Worm (Caenorhabditis elegans) whole organism, midembryonic: ENCODE results near the gene pmp-4.

Experiments used
- T22C8.4 ChIP-seq: fragments of 200-800 bp; sonication (Bioruptor generic); IDR thresholded peaks from 2 replicates; pipeline ENCODE4 v1.3.6; 2022; ENCODE audit warnings: missing genetic modification characterization, missing compliant biosample characterization
- cog-1 ChIP-seq: sonication (generic microtip); optimal IDR thresholded peaks from 2 replicates; lab custom pipeline; 2016; ENCODE audit warnings: missing genetic modification characterization, missing compliant biosample characterization
- flt-1 ChIP-seq: fragments of 200-800 bp; sonication (Bioruptor generic); IDR thresholded peaks from 2 replicates; pipeline ENCODE4 v1.3.6; 2022; ENCODE audit warnings: missing genetic modification characterization, missing compliant biosample characterization
- klf-2 ChIP-seq: fragments of 200-800 bp; sonication (Bioruptor generic); conservative IDR thresholded peaks from 2 replicates; pipeline ENCODE4 v1.3.6; 2022; ENCODE audit warnings: missing genetic modification reagents, missing genetic modification characterization, missing compliant biosample characterization
- med-1 ChIP-seq: sonication (generic microtip); optimal IDR thresholded peaks from 2 replicates; lab custom pipeline; 2017; ENCODE audit warnings: missing genetic modification characterization, mild to moderate bottlenecking, missing compliant biosample characterization, antibody characterized with exemption, missing genetic modification reagents; ENCODE audit not compliant: insufficient read depth
- tab-1 ChIP-seq: fragments of 200-800 bp; sonication (Bioruptor generic); IDR thresholded peaks from 2 replicates; pipeline ENCODE4 v1.3.6; 2022; ENCODE audit warnings: missing genetic modification characterization, missing compliant biosample characterization
- ztf-23 ChIP-seq: fragments of 200-800 bp; sonication (Bioruptor generic); IDR thresholded peaks from 2 replicates; pipeline ENCODE4 v1.3.6; 2022; ENCODE audit warnings: missing genetic modification reagents, missing genetic modification characterization, missing compliant biosample characterization
- ztf-29 ChIP-seq: fragments of 200-800 bp; sonication (Bioruptor generic); IDR thresholded peaks from 2 replicates; pipeline ENCODE4 v1.3.6; 2022; ENCODE audit warnings: missing genetic modification reagents, missing genetic modification characterization, missing compliant biosample characterization

pmp-4 gene

DNA sequence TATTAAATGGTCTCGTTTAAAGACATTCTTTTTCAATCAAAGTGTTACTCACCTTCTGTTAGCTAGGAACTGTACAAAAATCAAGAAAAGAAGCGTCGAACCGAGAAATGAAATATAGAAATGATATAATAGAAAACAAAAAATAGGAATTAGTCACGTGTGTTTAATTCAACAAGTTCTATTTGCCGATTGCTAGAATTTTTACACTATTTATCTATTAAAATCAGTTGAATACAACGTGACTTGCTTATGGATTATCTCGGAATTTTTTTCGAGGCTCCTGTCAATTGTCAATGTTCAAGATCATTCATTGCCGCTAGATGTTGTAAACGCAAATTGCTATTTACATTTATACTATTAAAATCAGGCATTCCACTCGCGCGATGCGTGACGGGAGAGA, 38.1 kb downstream of the pmp-4 start, which contains the start of gene zipt-17:
Gene zipt-17 (minus strand): TSS at position 101 of the 400 bp plus-strand sequence.
- TF ChIP-seq cog-1 (tag; lab: Kevin White, UChicago), result no peak

ce11 chrIV:17361143-17361542, 44.3 kb downstream of the pmp-4 start, which contains the start of gene clec-202:
Gene clec-202 (plus strand): TSS chrIV:17361443.
- no peak for TF ChIP-seq tab-1 (GFP tag; lab: Robert Waterston, UW)
- TF ChIP-seq med-1 (GFP tag; lab: Kevin White, UChicago), result no peak
- no peak for TF ChIP-seq ztf-23 (GFP tag; lab: Robert Waterston, UW)
- no peak for TF ChIP-seq klf-2
- TF ChIP-seq T22C8.4 (GFP tag; lab: Robert Waterston, UW), result no peak
- TF ChIP-seq ztf-29 (GFP tag; lab: Robert Waterston, UW), result no peak
- TF ChIP-seq flt-1 (GFP tag; lab: Robert Waterston, UW), result no peak
